Worm (Caenorhabditis elegans): Measurements from ENCODE around the gene cka-2.

cka-2 gene

DNA sequence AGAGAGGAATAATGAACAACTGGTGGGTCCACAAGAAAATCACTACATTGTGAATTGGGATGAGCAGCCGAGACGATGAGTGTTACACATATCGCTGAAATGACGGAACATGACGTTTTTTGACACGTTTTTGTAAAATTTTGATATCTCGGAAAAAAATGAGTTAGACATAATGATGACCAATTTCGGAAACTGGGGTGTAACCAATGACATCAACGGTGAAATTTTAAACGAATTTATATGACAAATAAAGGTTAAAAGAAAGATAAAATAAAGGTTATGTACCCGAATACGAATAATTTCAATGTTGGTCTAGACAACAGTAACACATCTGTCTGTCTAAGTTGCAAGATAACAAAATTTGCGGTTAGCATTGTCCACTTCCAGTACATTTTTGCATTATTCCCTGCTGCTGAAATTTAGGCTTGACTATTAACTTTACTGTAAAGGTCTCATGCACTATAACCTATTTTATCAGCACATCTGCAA is 6.6 kb upstream of the cka-2 start, which contains the start of the genes twk-28 and ets-9:
twk-28 (minus strand) TSS at position 51 of the 489 bp plus-strand sequence.
ets-9 (plus strand) TSS at position 410 of the 489 bp plus-strand sequence.
- TF ChIP-seq flt-1 (GFP tag; IDR thresholded peaks at IDR 0.05) (no peak), ztf-29 (GFP tag; IDR thresholded peaks at IDR 0.05) (no peak)

DNA sequence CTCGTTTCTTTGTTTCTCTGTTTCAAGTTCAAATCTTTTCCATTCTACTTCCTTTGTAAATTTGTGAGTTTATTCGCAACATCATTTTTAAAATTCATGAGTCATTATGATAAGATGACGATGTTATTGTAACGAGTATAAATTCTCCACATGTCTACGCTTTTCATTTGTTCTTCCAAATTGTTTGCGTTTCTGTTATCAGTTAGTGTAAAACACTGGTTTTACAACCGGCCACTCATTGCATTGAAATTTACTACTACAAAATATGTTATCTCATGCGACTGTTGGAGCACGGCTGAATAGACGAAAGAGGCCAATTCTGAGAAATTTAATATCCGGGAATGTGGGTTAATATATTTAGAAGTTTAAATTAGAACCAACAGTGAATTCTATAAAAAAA is 3.5 kb upstream of the cka-2 start, which contains the start of gene C52B9.19:
C52B9.19 (plus strand) TSS at position 176 of the 400 bp plus-strand sequence.
- TF ChIP-seq tab-1 (GFP tag; IDR thresholded peaks at IDR 0.05) (no peak), flt-1 (GFP tag; IDR thresholded peaks at IDR 0.05) (no peak)

DNA sequence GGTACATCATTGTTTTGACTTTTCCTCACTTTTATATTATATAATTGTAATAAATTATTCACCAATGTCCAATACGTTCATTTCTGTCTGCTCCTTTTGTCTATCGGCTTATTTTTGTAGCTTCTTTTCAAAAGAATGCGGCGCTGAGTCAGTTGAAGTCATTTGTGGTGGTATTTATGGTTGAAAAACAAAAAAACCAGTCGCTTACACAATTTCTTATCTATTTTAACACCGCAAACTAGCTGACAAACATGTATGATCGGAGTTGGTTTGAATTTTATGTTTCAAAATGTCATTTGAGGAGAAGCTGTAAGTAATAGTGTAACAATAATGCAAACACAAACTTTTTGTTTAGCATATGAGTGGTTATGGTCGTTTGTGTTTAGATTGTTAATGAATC is 1.9 kb upstream of the cka-2 start, which contains the start of gene ets-10:
ets-10 (plus strand) TSS at position 201 of the 400 bp plus-strand sequence.
- no peak for TF ChIP-seq med-1 (GFP tag; optimal IDR thresholded peaks at IDR 0.05; ENCODE audit: insufficient read depth)
- no peak for TF ChIP-seq ref-1 (GFP tag; conservative IDR thresholded peaks at IDR 0.05)
- no peak for TF ChIP-seq flt-1 (GFP tag; IDR thresholded peaks at IDR 0.05)

DNA sequence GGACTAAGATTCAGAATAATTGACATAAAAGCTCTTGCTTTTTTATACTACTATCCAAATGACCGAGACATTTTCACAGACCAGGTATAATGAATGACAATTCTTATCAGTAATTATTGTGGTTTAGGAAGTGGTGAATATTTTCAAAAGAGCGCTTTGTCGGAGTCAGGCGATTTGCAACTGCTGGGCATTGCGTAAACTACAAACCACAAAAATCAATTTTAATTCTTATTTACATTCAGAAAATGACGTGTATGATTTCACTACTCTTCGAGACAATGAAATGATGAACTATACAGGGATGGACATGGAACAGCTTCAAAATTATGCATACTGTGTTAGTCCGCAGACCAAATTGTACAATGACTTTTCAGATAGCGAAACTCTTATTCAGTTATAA is 1.5 kb upstream of the cka-2 start:
- TF ChIP-seq cog-1 (tag; optimal IDR thresholded peaks at IDR 0.05) (no peak), tab-1 (GFP tag; IDR thresholded peaks at IDR 0.05) (no peak)

DNA sequence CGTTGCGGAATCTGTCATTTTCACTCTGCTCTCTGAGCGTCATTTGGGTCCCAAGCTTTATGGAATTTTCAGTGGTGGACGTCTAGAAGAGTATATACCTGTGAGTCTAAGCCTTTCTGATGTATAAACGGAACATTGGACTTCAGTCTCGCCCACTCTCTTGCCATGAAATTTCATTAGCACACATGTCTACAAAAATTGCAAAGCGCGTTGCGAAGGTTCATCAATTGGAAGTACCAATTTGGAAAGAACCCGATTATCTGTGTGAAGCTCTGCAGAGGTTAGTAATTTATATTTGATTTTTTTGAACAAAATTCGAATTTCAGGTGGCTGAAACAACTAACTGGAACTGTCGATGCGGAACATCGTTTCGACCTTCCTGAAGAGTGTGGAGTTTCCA is 3.9 kb downstream of the cka-2 start:
- TF ChIP-seq cog-1 (tag; optimal IDR thresholded peaks at IDR 0.05) (no peak), med-1 (GFP tag; optimal IDR thresholded peaks at IDR 0.05; ENCODE audit: insufficient read depth) (no peak), flt-1 (GFP tag; IDR thresholded peaks at IDR 0.05) (no peak), tab-1 (GFP tag; IDR thresholded peaks at IDR 0.05) (no peak), T22C8.4 (GFP tag; IDR thresholded peaks at IDR 0.05) (no peak), ref-1 (GFP tag; conservative IDR thresholded peaks at IDR 0.05) (no peak)

DNA sequence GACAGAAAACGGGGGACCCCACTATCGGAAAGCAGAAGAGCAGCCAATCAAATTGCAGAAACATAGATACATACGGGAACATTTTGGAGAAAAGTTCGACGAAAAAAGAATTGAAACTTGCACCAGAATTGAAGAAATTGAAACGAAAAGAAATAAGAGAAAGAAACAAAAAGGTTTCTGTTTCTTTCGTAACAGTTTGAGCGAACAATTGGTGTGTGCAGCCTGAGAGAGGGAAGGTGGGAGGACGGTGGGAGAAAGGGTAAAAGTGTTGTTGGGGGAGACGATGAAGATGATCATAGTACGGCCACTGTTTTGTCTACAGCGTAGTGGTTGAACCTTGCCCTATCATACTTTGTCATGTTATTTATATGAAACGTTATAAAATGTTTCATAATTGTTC is 9.0 kb downstream of the cka-2 start:
- TF ChIP-seq med-1 (GFP tag; optimal IDR thresholded peaks at IDR 0.05; ENCODE audit: insufficient read depth) = no peak

DNA sequence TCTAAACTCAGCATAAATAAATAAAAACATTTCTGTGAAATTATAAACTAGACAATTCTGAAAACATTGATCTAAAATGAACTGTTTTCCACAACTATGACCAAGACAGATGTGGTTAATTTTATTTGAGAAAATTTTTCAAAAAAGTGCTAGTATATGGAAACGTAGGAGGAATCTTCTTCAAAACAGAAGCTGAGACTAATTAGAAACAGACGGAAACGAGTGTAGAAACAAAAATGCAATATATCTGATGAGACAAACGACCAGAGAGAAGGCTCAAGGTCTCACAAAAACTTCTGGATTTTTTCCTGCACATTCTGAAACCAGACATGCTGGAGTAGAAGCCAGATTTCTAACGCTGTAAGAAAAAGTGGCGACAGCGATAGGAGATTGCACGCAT is 10.0 kb downstream of the cka-2 start:
- TF ChIP-seq flt-1 (GFP tag; IDR thresholded peaks at IDR 0.05) = no peak

DNA sequence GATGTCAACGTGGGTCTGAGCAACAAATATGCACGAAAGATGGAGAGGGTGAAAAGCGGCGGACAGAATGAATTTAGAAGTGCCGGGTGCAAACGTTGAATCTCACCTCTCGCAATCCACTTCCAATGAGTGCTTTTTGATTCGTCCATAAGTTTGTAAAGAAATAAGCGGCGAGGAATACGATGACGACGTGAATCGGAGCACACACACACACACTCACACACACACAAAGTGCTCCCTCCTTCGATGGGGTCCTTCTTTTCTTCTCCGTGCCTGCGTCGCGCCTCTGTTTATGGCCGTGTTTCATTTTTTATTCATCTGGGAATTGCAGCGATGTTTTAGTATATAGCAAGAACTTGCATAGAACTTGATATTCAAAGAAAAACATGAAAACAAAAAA is 11.5 kb downstream of the cka-2 start, which contains the start of gene paf-2:
paf-2 (minus strand) TSS at position 290 of the 400 bp plus-strand sequence.
- TF ChIP-seq med-1 (GFP tag; optimal IDR thresholded peaks at IDR 0.05; ENCODE audit: insufficient read depth) (no peak), flt-1 (GFP tag; IDR thresholded peaks at IDR 0.05) (no peak), ztf-23 (GFP tag; IDR thresholded peaks at IDR 0.05) (no peak), klf-2 (GFP tag; conservative IDR thresholded peaks at IDR 0.05) (no peak), cog-1 (tag; optimal IDR thresholded peaks at IDR 0.05) (no peak), ref-1 (GFP tag; conservative IDR thresholded peaks at IDR 0.05) (no peak), T22C8.4 (GFP tag; IDR thresholded peaks at IDR 0.05) (no peak), ztf-29 (GFP tag; IDR thresholded peaks at IDR 0.05) (no peak), tab-1 (GFP tag; IDR thresholded peaks at IDR 0.05) (no peak)

DNA sequence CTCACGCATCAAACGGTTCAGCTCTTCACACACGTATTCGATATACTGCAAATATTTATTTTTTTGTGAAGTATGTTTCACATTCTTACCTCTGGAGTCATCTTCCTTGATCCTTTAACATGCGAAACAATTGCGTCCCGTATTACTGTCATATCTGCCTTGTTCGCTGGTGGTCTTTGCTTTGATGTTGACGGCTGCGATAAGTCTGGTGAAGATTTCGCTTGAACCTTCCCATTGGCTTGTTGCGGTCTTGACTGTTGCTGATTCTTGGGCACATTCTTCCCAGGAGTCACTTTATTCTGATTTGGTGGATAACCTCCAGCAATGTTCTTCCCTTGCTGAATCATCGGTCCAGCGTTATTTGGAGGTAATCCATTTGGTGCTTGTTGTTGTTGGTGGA is 17.3 kb downstream of the cka-2 start:
- TF ChIP-seq klf-2 (GFP tag; conservative IDR thresholded peaks at IDR 0.05) = no peak

DNA sequence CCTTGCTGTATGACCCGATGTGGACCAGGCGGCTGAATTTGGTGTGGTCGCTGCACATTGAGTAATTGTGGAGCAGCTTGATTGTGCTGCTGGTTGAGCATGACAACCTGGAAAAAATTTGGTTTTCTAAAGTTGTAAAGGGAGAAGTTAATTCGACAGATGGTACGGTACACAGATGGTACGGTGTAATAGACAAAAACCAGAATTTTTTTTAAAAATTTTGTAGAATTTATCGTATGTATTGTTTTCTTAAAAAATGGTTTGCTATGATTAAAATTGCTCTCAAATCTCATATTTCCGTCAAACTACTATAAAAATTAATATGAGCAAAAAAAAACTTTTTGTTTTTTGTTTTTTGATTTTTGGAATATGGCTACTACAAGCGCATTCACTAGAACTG is 20.9 kb downstream of the cka-2 start, which contains the start of gene pqn-15:
pqn-15 (minus strand) TSS at position 101 of the 400 bp plus-strand sequence.
- TF ChIP-seq cog-1 (tag; optimal IDR thresholded peaks at IDR 0.05) (no peak), T22C8.4 (GFP tag; IDR thresholded peaks at IDR 0.05) (no peak), flt-1 (GFP tag; IDR thresholded peaks at IDR 0.05) (no peak), med-1 (GFP tag; optimal IDR thresholded peaks at IDR 0.05; ENCODE audit: insufficient read depth) (no peak), ref-1 (GFP tag; conservative IDR thresholded peaks at IDR 0.05) (no peak), ztf-23 (GFP tag; IDR thresholded peaks at IDR 0.05) (no peak), tab-1 (GFP tag; IDR thresholded peaks at IDR 0.05) (no peak), ztf-29 (GFP tag; IDR thresholded peaks at IDR 0.05) (no peak), klf-2 (GFP tag; conservative IDR thresholded peaks at IDR 0.05) (no peak)

DNA sequence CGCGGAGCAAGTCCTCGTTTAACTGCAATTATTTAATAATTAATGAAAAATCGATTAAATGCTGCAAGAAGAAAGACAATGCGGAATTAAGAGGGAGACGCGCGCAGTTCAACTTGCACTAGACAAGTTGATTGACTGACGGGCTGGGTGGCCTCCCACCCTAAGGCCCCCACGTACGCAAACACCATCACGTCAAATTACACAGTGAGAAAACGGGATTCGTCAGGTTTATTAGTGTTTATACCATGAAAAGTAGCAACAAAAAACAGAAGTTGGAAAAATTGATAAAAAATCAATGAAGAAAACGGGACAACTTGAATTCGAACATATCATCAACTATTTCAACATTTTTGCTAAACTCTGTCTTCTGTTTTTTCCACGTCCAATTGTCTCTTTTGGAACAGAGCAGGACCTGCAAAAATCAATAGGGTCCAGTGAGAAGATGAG is 21.7 kb downstream of the cka-2 start:
- 0 out of 2 replicates have a peak, but pooled peaks have one; percentile 29 for TF ChIP-seq ztf-29 (GFP tag; IDR thresholded peaks at IDR 0.05)
- peak; percentile 55; the same call in 1 of the 2 replicates for TF ChIP-seq tab-1 (GFP tag; IDR thresholded peaks at IDR 0.05)
- no peak for TF ChIP-seq klf-2 (GFP tag; conservative IDR thresholded peaks at IDR 0.05)
- TF ChIP-seq ztf-23 (GFP tag; IDR thresholded peaks at IDR 0.05) = no peak
- peak; percentile 35; the same call in 1 of the 2 replicates for TF ChIP-seq T22C8.4 (GFP tag; IDR thresholded peaks at IDR 0.05)

DNA sequence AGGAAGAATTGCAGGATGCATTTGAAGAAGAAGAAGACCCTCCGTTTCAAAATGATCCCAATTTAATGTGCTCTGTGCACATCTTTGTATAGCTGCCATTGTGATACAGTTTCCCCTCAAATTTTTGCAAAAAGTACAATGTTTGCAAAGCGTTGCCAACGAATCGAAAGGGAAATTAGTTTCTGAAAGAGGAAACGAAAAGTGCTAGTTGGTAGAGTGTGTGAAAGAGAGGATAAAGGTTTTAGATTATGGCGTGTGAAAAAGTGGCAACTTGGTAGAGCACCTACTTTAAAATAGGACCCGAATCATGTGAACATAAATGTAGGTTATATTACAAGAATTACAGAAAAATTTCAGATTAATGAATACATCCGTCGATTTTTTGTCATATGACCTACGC is 25.7 kb downstream of the cka-2 start, which contains the start of gene C52B9.8:
C52B9.8 (minus strand) TSS at position 101 of the 400 bp plus-strand sequence.
- TF ChIP-seq tab-1 (GFP tag; IDR thresholded peaks at IDR 0.05) (no peak), ztf-29 (GFP tag; IDR thresholded peaks at IDR 0.05) (no peak)
